Fruit fly (Drosophila melanogaster): ENCODE measurements around the gene Scsalpha1.
A peak's percentile ranks its signal among the peaks of the same experiment; 100 is the strongest.

The Scsalpha1 gene

DNA sequence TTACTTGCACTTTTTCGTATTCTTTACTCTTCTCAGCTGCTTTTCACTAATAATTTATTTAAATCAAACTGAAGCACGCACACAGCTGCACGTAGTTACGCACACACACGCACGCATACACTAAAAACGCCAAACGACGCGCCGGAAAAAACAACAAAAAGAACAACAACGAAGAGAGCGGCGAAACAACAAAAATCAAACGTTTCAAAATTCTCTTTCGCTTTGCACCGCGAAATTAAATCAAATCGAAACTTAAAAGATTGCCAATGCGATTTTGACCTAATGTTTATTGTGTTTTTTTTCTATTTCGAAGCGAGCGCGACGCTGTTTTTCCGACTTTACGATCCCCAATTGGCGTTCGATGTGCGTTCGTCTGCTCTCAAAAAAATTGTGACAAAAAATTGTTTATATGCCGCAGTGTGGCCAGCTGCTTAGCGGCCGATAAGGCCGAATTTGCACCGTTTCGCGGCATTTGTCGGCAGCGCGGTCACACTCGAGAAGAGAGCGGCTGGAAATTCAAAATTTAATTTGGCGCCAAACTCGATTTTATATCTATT lies 26.3 kb upstream of the Scsalpha1 start (continued):
- TF ChIP-seq CG11723 (GFP tag; optimal IDR thresholded peaks at IDR 0.05) (peak; percentile 48), CG18011 (GFP tag; optimal IDR thresholded peaks at IDR 0.05) (peak; percentile 93), CG2116 (GFP tag; optimal IDR thresholded peaks at IDR 0.05) (peak; percentile 47), az2 (GFP tag; optimal IDR thresholded peaks at IDR 0.05) (no peak), CG17612 (GFP tag; IDR thresholded peaks at IDR 0.05) (no peak), fd102C (GFP tag; optimal IDR thresholded peaks at IDR 0.05) (peak; percentile 38), gcm2 (GFP tag; optimal IDR thresholded peaks at IDR 0.05) (peak; percentile 63), Nf-YA (GFP tag; IDR thresholded peaks at IDR 0.05) (no peak), stwl (tag; optimal IDR thresholded peaks at IDR 0.05) (peak; percentile 44), CG2199 (GFP tag; IDR thresholded peaks at IDR 0.05) (no peak), Ravus (GFP tag; IDR thresholded peaks at IDR 0.05) (no peak), sug (tag; optimal IDR thresholded peaks at IDR 0.05) (peak; percentile 27), CG13123 (GFP tag; optimal IDR thresholded peaks at IDR 0.05) (no peak), CG7928 (GFP tag; optimal IDR thresholded peaks at IDR 0.05) (no peak), da (GFP tag; optimal IDR thresholded peaks at IDR 0.05) (no peak), hth (optimal IDR thresholded peaks at IDR 0.05) (no peak), Adf1 (GFP tag; IDR thresholded peaks at IDR 0.05) (no peak; the same call in 1 of the 2 replicates), oc (tag; optimal IDR thresholded peaks at IDR 0.05) (peak; percentile 32), kah (GFP tag; optimal IDR thresholded peaks at IDR 0.05) (peak; percentile 21), CG2120 (GFP tag; optimal IDR thresholded peaks at IDR 0.05) (peak; percentile 9), CG10321 (GFP tag; IDR thresholded peaks at IDR 0.05) (peak; percentile 14; the same call in 1 of the 2 replicates), luna (GFP tag; optimal IDR thresholded peaks at IDR 0.05) (no peak), sob (GFP tag; IDR thresholded peaks at IDR 0.05) (peak; percentile 46; the same call in 1 of the 2 replicates), CG10267 (tag; optimal IDR thresholded peaks at IDR 0.05) (peak; percentile 41), CG3407 (GFP tag; optimal IDR thresholded peaks at IDR 0.05) (peak; percentile 25), Bdp1 (GFP tag; optimal IDR thresholded peaks at IDR 0.05) (peak; percentile 0), pfk (GFP tag; optimal IDR thresholded peaks at IDR 0.05) (no peak), fd64A (GFP tag; optimal IDR thresholded peaks at IDR 0.05) (no peak), HmgZ (tag; optimal IDR thresholded peaks at IDR 0.05) (peak; percentile 64), pzg (GFP tag; optimal IDR thresholded peaks at IDR 0.05) (peak; percentile 78), slou (GFP tag; optimal IDR thresholded peaks at IDR 0.05) (no peak), Atf-2 (GFP tag; optimal IDR thresholded peaks at IDR 0.05) (no peak), ems (GFP tag; optimal IDR thresholded peaks at IDR 0.05) (no peak), disco-r (GFP tag; optimal IDR thresholded peaks at IDR 0.05) (peak; percentile 63), exex (tag; optimal IDR thresholded peaks at IDR 0.05) (no peak), lov (optimal IDR thresholded peaks at IDR 0.05) (no peak), lov (GFP tag; IDR thresholded peaks at IDR 0.05) (no peak; the same call in 2 of the 3 replicates), dmrt99B (tag; optimal IDR thresholded peaks at IDR 0.05) (no peak), cg (GFP tag; optimal IDR thresholded peaks at IDR 0.05) (peak; percentile 87), D19B (GFP tag; optimal IDR thresholded peaks at IDR 0.05) (no peak), CG13624 (GFP tag; optimal IDR thresholded peaks at IDR 0.05) (peak; percentile 21), CG34224 (GFP tag; IDR thresholded peaks at IDR 0.05; ENCODE audit: partially characterized antibody) (peak; percentile 36; the same call in 2 of the 3 replicates), CG7987 (GFP tag; optimal IDR thresholded peaks at IDR 0.05) (no peak), Nf-YC (tag; optimal IDR thresholded peaks at IDR 0.05) (peak; percentile 22), nerfin-1 (tag; optimal IDR thresholded peaks at IDR 0.05) (peak; percentile 30), HmgD (GFP tag; optimal IDR thresholded peaks at IDR 0.05) (peak; percentile 15), sens (GFP tag) (peak; percentile 64), gce (GFP tag; IDR thresholded peaks at IDR 0.05) (peak; percentile 30; the same call in 1 of the 3 replicates), CG4617 (GFP tag; optimal IDR thresholded peaks at IDR 0.05; ENCODE audit: borderline replicate concordance) (peak; percentile 19), ATbp (GFP tag; optimal IDR thresholded peaks at IDR 0.05) (peak; percentile 8), Jarid2 (GFP tag; optimal IDR thresholded peaks at IDR 0.05) (peak; percentile 85)

All from whole organism, embryonic.